Worm (Caenorhabditis elegans) whole organism, L4 larva: Measurements from ENCODE around the gene str-231.

Experiments
- F37D6.2 ChIP-seq: sonication (generic microtip); optimal IDR thresholded peaks from 2 replicates; lab custom pipeline; 2016; ENCODE audit warnings: mild to moderate bottlenecking, missing genetic modification characterization, missing compliant biosample characterization
- mdl-1 ChIP-seq, 2 experiments: fragments of 150-350 bp in 1 of 2; sonication (generic microtip) in 1 of 2; optimal IDR thresholded peaks; 2 replicates each; lab custom pipeline; 2014 to 2017; ENCODE audit warnings: missing biosample characterization in 2 of 2, missing genetic modification characterization in 2 of 2
- rbr-2 ChIP-seq: sonication (generic microtip); optimal IDR thresholded peaks from 2 replicates; lab custom pipeline; 2016; ENCODE audit warnings: missing genotype, missing genetic modification characterization, missing compliant biosample characterization
- snpc-1.2 ChIP-seq: fragments of 200-800 bp; sonication (Bioruptor generic); IDR thresholded peaks from 2 replicates; pipeline ENCODE4 v1.3.6; 2022; ENCODE audit warnings: missing genetic modification reagents, missing genetic modification characterization, missing compliant biosample characterization
- spr-1 ChIP-seq: sonication (generic microtip); optimal IDR thresholded peaks from 2 replicates; lab custom pipeline; 2016; ENCODE audit warnings: mild to moderate bottlenecking, missing genetic modification characterization, missing compliant biosample characterization
- unc-130 ChIP-seq: sonication (generic microtip); optimal IDR thresholded peaks from 2 replicates; lab custom pipeline; 2016; ENCODE audit warnings: missing genetic modification reagents, missing genetic modification characterization, missing compliant biosample characterization
- ztf-7 ChIP-seq: fragments of 150-350 bp; optimal IDR thresholded peaks from 2 replicates; lab custom pipeline; 2014; ENCODE audit warnings: missing biosample characterization, missing genetic modification characterization

- TF ChIP-seq ztf-7 (tag; lab: Kevin White, UChicago) (no peak), spr-1 (tag; lab: Kevin White, UChicago) (no peak), unc-130 (GFP tag; lab: Kevin White, UChicago) (no peak), F37D6.2 (tag; lab: Kevin White, UChicago) (no peak), mdl-1 (tag; optimal IDR thresholded peaks at IDR 0.05; lab: Kevin White, UChicago) (no peak), rbr-2 (tag; lab: Kevin White, UChicago) (no peak), snpc-1.2 (GFP tag; lab: Robert Waterston, UW) (no peak)
These were observed 47.6 kb upstream of the str-231 start, which contains the start of gene F14H3.4 for ce11 chrV:16055031-16055430.
